Worm (Caenorhabditis elegans) whole organism, young adult: ENCODE results near the gene dhs-12.

Experiments used
- F33H1.4 ChIP-seq: fragments of 200-800 bp; sonication (Bioruptor generic); IDR thresholded peaks from 2 replicates; pipeline ENCODE4 v1.3.6; 2022; ENCODE audit warnings: missing genetic modification reagents, missing genetic modification characterization, missing compliant biosample characterization
- ama-1 ChIP-seq, 3 experiments: fragments of 150-350 bp in 1 of 3; sonication (generic microtip) in 2 of 3; optimal IDR thresholded peaks; 2 replicates each; lab custom pipeline; 2014 to 2018; ENCODE audit warnings: missing biosample characterization in 2 of 3, missing genetic modification characterization in 2 of 3, missing genetic modification reagents in 2 of 3
- him-1 ChIP-seq: sonication (generic microtip); optimal IDR thresholded peaks from 2 replicates; lab custom pipeline; 2016; ENCODE audit warnings: missing genotype, missing genetic modification reagents, missing genetic modification characterization, missing compliant biosample characterization
- let-607 ChIP-seq, 2 experiments: fragments of 200-800 bp in 1 of 2; sonication (Bioruptor generic) in 1 of 2; sonication (generic microtip) in 1 of 2; optimal IDR thresholded peaks; 2 replicates each; lab custom pipeline; 2016 to 2018; ENCODE audit warnings: mild to moderate bottlenecking in 2 of 2, missing compliant biosample characterization in 2 of 2, missing genetic modification characterization in 2 of 2, moderate library complexity in 2 of 2, missing genotype in 1 of 2
- lin-40 ChIP-seq: sonication (generic microtip); optimal IDR thresholded peaks from 2 replicates; lab custom pipeline; 2016; ENCODE audit warnings: missing genetic modification characterization, mild to moderate bottlenecking, missing compliant biosample characterization, missing genotype, missing genetic modification reagents
- lsl-1 ChIP-seq: fragments of 200-800 bp; sonication (Bioruptor generic); optimal IDR thresholded peaks from 2 replicates; lab custom pipeline; 2018; ENCODE audit warnings: mild to moderate bottlenecking, missing genetic modification characterization, moderate library complexity, missing compliant biosample characterization
- mcd-1 ChIP-seq: fragments of 200-800 bp; sonication (Bioruptor generic); IDR thresholded peaks from 2 replicates; pipeline ENCODE4 v1.3.6; 2022; ENCODE audit warnings: missing genetic modification reagents, missing genetic modification characterization, missing compliant biosample characterization
- nhr-179 ChIP-seq: sonication (generic microtip); optimal IDR thresholded peaks from 2 replicates; lab custom pipeline; 2016; ENCODE audit warnings: mild to moderate bottlenecking, missing genetic modification characterization, missing compliant biosample characterization
- nhr-90 ChIP-seq: sonication (generic microtip); optimal IDR thresholded peaks from 2 replicates; lab custom pipeline; 2016; ENCODE audit warnings: missing genotype, mild to moderate bottlenecking, missing genetic modification characterization, missing compliant biosample characterization

- no peak for TF ChIP-seq him-1
- TF ChIP-seq lin-40 (tag; lab: Kevin White, UChicago): no peak
- TF ChIP-seq mcd-1: no peak
- TF ChIP-seq nhr-179 (tag; lab: Kevin White, UChicago): no peak
- TF ChIP-seq let-607 (tag; optimal IDR thresholded peaks at IDR 0.05; lab: Kevin White, UChicago): no peak
- TF ChIP-seq nhr-90: no peak
- TF ChIP-seq ama-1 (optimal IDR thresholded peaks at IDR 0.05; lab: Kevin White, UChicago): no peak
- no peak for TF ChIP-seq ama-1 (GFP tag; optimal IDR thresholded peaks at IDR 0.05; lab: Kevin White, UChicago)
- TF ChIP-seq F33H1.4 (GFP tag; lab: Robert Waterston, UW): no peak
- no peak for TF ChIP-seq lsl-1 (GFP tag; lab: Kevin White, UChicago)
These were observed 31.8 kb upstream of the dhs-12 start, which contains the start of gene egl-38 for ce11 chrIV:10110417-10110816.
